Fruit fly (Drosophila melanogaster): ENCODE results near the gene eca.

- TF ChIP-seq CG8478 (optimal IDR thresholded peaks at IDR 0.05) (no peak), CTCF (optimal IDR thresholded peaks at IDR 0.05) (no peak)
Measured at dm6 chr3R:9710228-9710627, 25.0 kb upstream of the eca start.
